Fruit fly (Drosophila melanogaster): ENCODE results near the gene kuk.

kuk gene

dm6 chr3R:17080666-17081358 is 768 bp downstream of the kuk start (continued):
- TF ChIP-seq pum (GFP tag; optimal IDR thresholded peaks at IDR 0.05): peak; percentile 87
- peak; percentile 95 for TF ChIP-seq CG6854 (GFP tag; optimal IDR thresholded peaks at IDR 0.05)
- no peak for TF ChIP-seq knrl (GFP tag; IDR thresholded peaks at IDR 0.05; ENCODE audit: partially characterized antibody)
- no peak for TF ChIP-seq br (optimal IDR thresholded peaks at IDR 0.05)
- TF ChIP-seq Hmx (GFP tag; optimal IDR thresholded peaks at IDR 0.05): peak; percentile 83
- peak; percentile 85 for TF ChIP-seq gro (GFP tag; optimal IDR thresholded peaks at IDR 0.05)
- peak; percentile 90 for TF ChIP-seq slp2 (GFP tag; optimal IDR thresholded peaks at IDR 0.05)
- TF ChIP-seq HLHmδ (GFP tag; optimal IDR thresholded peaks at IDR 0.05): no peak
- TF ChIP-seq zf30C (GFP tag; optimal IDR thresholded peaks at IDR 0.05): no peak
- TF ChIP-seq scrt (GFP tag; optimal IDR thresholded peaks at IDR 0.05): peak; percentile 77
- TF ChIP-seq MESR4 (GFP tag; optimal IDR thresholded peaks at IDR 0.05): peak; percentile 15
- no peak for TF ChIP-seq Dfd (GFP tag; optimal IDR thresholded peaks at IDR 0.05)
- peak; percentile 89 for TF ChIP-seq disco-r (GFP tag; optimal IDR thresholded peaks at IDR 0.05)
- peak; percentile 95 for TF ChIP-seq run (tag; optimal IDR thresholded peaks at IDR 0.05)
- TF ChIP-seq Doc2 (GFP tag; IDR thresholded peaks at IDR 0.05): peak; percentile 56; the same call in 1 of the 2 replicates
- peak; percentile 94 for TF ChIP-seq CG1233 (GFP tag; optimal IDR thresholded peaks at IDR 0.05)
- TF ChIP-seq CG12769 (tag; optimal IDR thresholded peaks at IDR 0.05): peak; percentile 90
- TF ChIP-seq Blimp-1 (GFP tag; optimal IDR thresholded peaks at IDR 0.05): peak; percentile 92
- peak; percentile 95 for TF ChIP-seq tgo (GFP tag; IDR thresholded peaks at IDR 0.05)
- peak; percentile 98 for TF ChIP-seq CG15073 (GFP tag; optimal IDR thresholded peaks at IDR 0.05)
- TF ChIP-seq sug (tag; optimal IDR thresholded peaks at IDR 0.05): peak; percentile 86
- peak; percentile 89 for TF ChIP-seq sisA (GFP tag; IDR thresholded peaks at IDR 0.05)
- TF ChIP-seq wor (GFP tag; IDR thresholded peaks at IDR 0.05): peak; percentile 92
- TF ChIP-seq Nf-YA (GFP tag; IDR thresholded peaks at IDR 0.05): peak; percentile 78
- no peak for TF ChIP-seq aop (GFP tag; IDR thresholded peaks at IDR 0.05)
- peak; percentile 97 for TF ChIP-seq CG9727 (GFP tag; optimal IDR thresholded peaks at IDR 0.05)
- TF ChIP-seq CG2116 (GFP tag; optimal IDR thresholded peaks at IDR 0.05): peak; percentile 88
- TF ChIP-seq ssp (GFP tag; IDR thresholded peaks at IDR 0.05): peak; percentile 85
- TF ChIP-seq CG6254 (GFP tag; optimal IDR thresholded peaks at IDR 0.05): peak; percentile 95
- peak; percentile 69 for TF ChIP-seq CG4360 (GFP tag; IDR thresholded peaks at IDR 0.05)
- TF ChIP-seq CG14667 (GFP tag; IDR thresholded peaks at IDR 0.05): peak; percentile 84
- peak; percentile 96 for TF ChIP-seq Max (GFP tag; optimal IDR thresholded peaks at IDR 0.05)
- TF ChIP-seq amos (GFP tag; IDR thresholded peaks at IDR 0.05; ENCODE audit: partially characterized antibody): no peak
- peak; percentile 96 for TF ChIP-seq CG12299 (tag; optimal IDR thresholded peaks at IDR 0.05)
- TF ChIP-seq Dip2 (GFP tag; IDR thresholded peaks at IDR 0.05): peak; percentile 41; the same call in 1 of the 2 replicates
- TF ChIP-seq chif (GFP tag; optimal IDR thresholded peaks at IDR 0.05): peak; percentile 89 to 93
- TF ChIP-seq Kr (GFP tag; optimal IDR thresholded peaks at IDR 0.05): peak; percentile 66
- TF ChIP-seq CG7928 (GFP tag; optimal IDR thresholded peaks at IDR 0.05): peak; percentile 70
- peak; percentile 93 for TF ChIP-seq Hand (GFP tag; optimal IDR thresholded peaks at IDR 0.05)
- peak; percentile 94 for TF ChIP-seq CG9437 (GFP tag; optimal IDR thresholded peaks at IDR 0.05)
- peak; percentile 73 for TF ChIP-seq CG1647 (GFP tag; optimal IDR thresholded peaks at IDR 0.05)
- TF ChIP-seq danr (GFP tag; IDR thresholded peaks at IDR 0.05): peak; percentile 92
- TF ChIP-seq CG2120 (GFP tag; optimal IDR thresholded peaks at IDR 0.05): peak; percentile 94
- peak; percentile 96 for TF ChIP-seq CG14710 (tag; optimal IDR thresholded peaks at IDR 0.05)
- TF ChIP-seq ara (GFP tag; IDR thresholded peaks at IDR 0.05): peak; percentile 88
- TF ChIP-seq Lim3 (GFP tag; IDR thresholded peaks at IDR 0.05): peak; percentile 80
- TF ChIP-seq twi (tag; optimal IDR thresholded peaks at IDR 0.05): peak; percentile 84
- peak; percentile 82 for TF ChIP-seq CG6272 (GFP tag; IDR thresholded peaks at IDR 0.05)
- TF ChIP-seq HLH3B (GFP tag; IDR thresholded peaks at IDR 0.05): peak; percentile 93
- TF ChIP-seq GATAe (GFP tag; conservative IDR thresholded peaks at IDR 0.05): peak; percentile 47
- TF ChIP-seq row (GFP tag; IDR thresholded peaks at IDR 0.05): peak; percentile 88

Data from whole organism, embryonic.